Fruit fly (Drosophila melanogaster) whole organism, embryonic: ENCODE data around the gene CG32036.

Experiments
- Ada2b ChIP-seq: fragments of 200-800 bp; sonication (Bioruptor generic); IDR thresholded peaks from 2 replicates; pipeline ENCODE4 v1.3.6; 2022; ENCODE audit warnings: missing biosample characterization, missing genetic modification characterization
- Bdp1 ChIP-seq: fragments of 200-800 bp; sonication (Bioruptor generic); optimal IDR thresholded peaks from 3 replicates; lab custom pipeline; 2016; ENCODE audit warnings: missing biosample characterization, missing genetic modification characterization
- C15 ChIP-seq: fragments of 200-800 bp; sonication (Bioruptor generic); IDR thresholded peaks from 3 replicates; pipeline ENCODE4 v1.3.6; 2022; ENCODE audit warnings: missing biosample characterization, missing genetic modification characterization
- CG10321 ChIP-seq: fragments of 200-800 bp; sonication (Bioruptor generic); IDR thresholded peaks from 2 replicates; pipeline ENCODE4 v1.3.6; 2022; ENCODE audit warnings: missing biosample characterization, missing genetic modification characterization
- CG10366 ChIP-seq: fragments of 200-800 bp; sonication (Bioruptor generic); IDR thresholded peaks from 2 replicates; pipeline ENCODE4 v1.3.6; 2022; ENCODE audit warnings: missing biosample characterization, missing genetic modification characterization
- CG10431 ChIP-seq: fragments of 200-800 bp; sonication (Bioruptor generic); optimal IDR thresholded peaks from 3 replicates; lab custom pipeline; 2018; ENCODE audit warnings: missing biosample characterization, mild to moderate bottlenecking, missing genetic modification characterization
- CG10979 ChIP-seq: fragments of 200-800 bp; sonication (Bioruptor generic); optimal IDR thresholded peaks from 2 replicates; lab custom pipeline; 2018; ENCODE audit warnings: missing biosample characterization, mild to moderate bottlenecking, missing genetic modification characterization, moderate library complexity
- CG11560 ChIP-seq: fragments of 200-800 bp; sonication (Bioruptor generic); IDR thresholded peaks from 3 replicates; pipeline ENCODE4 v1.3.6; 2022; ENCODE audit warnings: missing biosample characterization, missing genetic modification characterization
- CG12219 ChIP-seq: fragments of 200-800 bp; sonication (Bioruptor generic); optimal IDR thresholded peaks from 3 replicates; lab custom pipeline; 2018; ENCODE audit warnings: missing biosample characterization, mild to moderate bottlenecking, missing genetic modification characterization
- CG14050 ChIP-seq: fragments of 200-800 bp; sonication (Bioruptor generic); IDR thresholded peaks from 3 replicates; pipeline ENCODE4 v1.3.6; 2022; ENCODE audit warnings: missing biosample characterization, missing genetic modification characterization
- CG14667 ChIP-seq: fragments of 200-800 bp; sonication (Bioruptor generic); IDR thresholded peaks from 2 replicates; pipeline ENCODE4 v1.3.6; 2022; ENCODE audit warnings: missing biosample characterization, missing genetic modification characterization
- CG14965 ChIP-seq: fragments of 200-800 bp; sonication (Bioruptor generic); optimal IDR thresholded peaks from 2 replicates; lab custom pipeline; 2016; ENCODE audit warnings: missing biosample characterization, missing genetic modification characterization, borderline replicate concordance
- CG16779 ChIP-seq: fragments of 200-800 bp; sonication (Bioruptor generic); IDR thresholded peaks from 2 replicates; pipeline ENCODE4 v1.3.6; 2022; ENCODE audit warnings: missing biosample characterization, missing genetic modification characterization
- CG17186 ChIP-seq: fragments of 200-800 bp; sonication (Bioruptor generic); optimal IDR thresholded peaks from 3 replicates; lab custom pipeline; 2017; ENCODE audit warnings: missing biosample characterization, missing genetic modification reagents, missing genetic modification characterization
- CG30403 ChIP-seq: fragments of 200-800 bp; sonication (Bioruptor generic); optimal IDR thresholded peaks from 3 replicates; lab custom pipeline; 2016; ENCODE audit warnings: missing biosample characterization, missing genetic modification characterization
- CG3995 ChIP-seq: fragments of 200-800 bp; sonication (Bioruptor generic); optimal IDR thresholded peaks from 3 replicates; lab custom pipeline; 2016; ENCODE audit warnings: missing biosample characterization, missing genetic modification characterization
- CG43689 ChIP-seq: fragments of 200-800 bp; sonication (Bioruptor generic); IDR thresholded peaks from 2 replicates; pipeline ENCODE4 v1.3.6; 2022; ENCODE audit warnings: missing biosample characterization, missing genetic modification characterization
- CG4854 ChIP-seq: fragments of 200-800 bp; sonication (Bioruptor generic); optimal IDR thresholded peaks from 2 replicates; lab custom pipeline; 2016; ENCODE audit warnings: missing biosample characterization, missing genetic modification characterization, inconsistent platforms
- CG6272 ChIP-seq: fragments of 200-800 bp; sonication (Bioruptor generic); IDR thresholded peaks from 2 replicates; pipeline ENCODE4 v1.3.6; 2022; ENCODE audit warnings: missing biosample characterization, missing genetic modification characterization
- CkIIα-i1 ChIP-seq: fragments of 200-800 bp; sonication (Bioruptor generic); IDR thresholded peaks from 2 replicates; pipeline ENCODE4 v1.3.6; 2022; ENCODE audit warnings: missing biosample characterization, missing genetic modification characterization
- Dip2 ChIP-seq: fragments of 200-800 bp; sonication (Bioruptor generic); IDR thresholded peaks from 2 replicates; pipeline ENCODE4 v1.3.6; 2022; ENCODE audit warnings: missing biosample characterization, missing genetic modification characterization
- Elba2 ChIP-seq: fragments of 200-800 bp; sonication (Bioruptor generic); optimal IDR thresholded peaks from 3 replicates; lab custom pipeline; 2016; ENCODE audit warnings: missing biosample characterization, missing genetic modification characterization
- HLH54F ChIP-seq: fragments of 200-800 bp; sonication (Bioruptor generic); optimal IDR thresholded peaks from 3 replicates; lab custom pipeline; 2016; ENCODE audit warnings: missing biosample characterization, missing genetic modification characterization
- Hand ChIP-seq: fragments of 200-800 bp; sonication (Bioruptor generic); optimal IDR thresholded peaks from 2 replicates; lab custom pipeline; 2017; ENCODE audit warnings: mild to moderate bottlenecking, missing biosample characterization, missing genetic modification reagents, missing genetic modification characterization
- Hey ChIP-seq: fragments of 200-800 bp; sonication (Bioruptor generic); optimal IDR thresholded peaks from 3 replicates; lab custom pipeline; 2018; ENCODE audit warnings: missing biosample characterization, mild to moderate bottlenecking, missing genetic modification characterization
- Neu2 ChIP-seq: fragments of 200-800 bp; sonication (Bioruptor generic); optimal IDR thresholded peaks from 3 replicates; lab custom pipeline; 2016; ENCODE audit warnings: missing biosample characterization, missing genetic modification characterization, borderline replicate concordance
- Nf-YC ChIP-seq: fragments of 200-800 bp; optimal IDR thresholded peaks from 3 replicates; lab custom pipeline; 2019; ENCODE audit warnings: missing biosample characterization, mild to moderate bottlenecking, missing genetic modification characterization, moderate library complexity
- Six4 ChIP-seq: fragments of 200-800 bp; sonication (Bioruptor generic); optimal IDR thresholded peaks from 2 replicates; lab custom pipeline; 2016; ENCODE audit warnings: missing biosample characterization, missing genetic modification characterization
- Sox100B ChIP-seq: fragments of 200-800 bp; sonication (Bioruptor generic); optimal IDR thresholded peaks from 3 replicates; lab custom pipeline; 2018; ENCODE audit warnings: missing biosample characterization, mild to moderate bottlenecking, missing genetic modification characterization
- Stat92E ChIP-seq, 3 experiments: fragments of >200 bp in 2 of 3; fragments of 200-800 bp in 1 of 3; sonication (Bioruptor generic) in 1 of 3; optimal IDR thresholded peaks; 2 replicates each; lab custom pipeline; 2017 to 2019; ENCODE audit warnings: missing biosample characterization in 3 of 3, missing genetic modification characterization in 3 of 3, mild to moderate bottlenecking in 1 of 3, moderate library complexity in 1 of 3
- Xrp1 ChIP-seq: fragments of 200-800 bp; sonication (Bioruptor generic); IDR thresholded peaks from 2 replicates; pipeline ENCODE4 v1.3.6; 2022; ENCODE audit warnings: missing biosample characterization, missing genetic modification characterization
- bab2 ChIP-seq: fragments of 200-800 bp; sonication (Bioruptor generic); optimal IDR thresholded peaks from 2 replicates; lab custom pipeline; 2016; ENCODE audit warnings: missing biosample characterization, missing genetic modification characterization
- chn ChIP-seq: fragments of 200-800 bp; sonication (Bioruptor generic); optimal IDR thresholded peaks from 2 replicates; lab custom pipeline; 2016; ENCODE audit warnings: missing biosample characterization, missing genetic modification characterization
- disco-r ChIP-seq: fragments of 200-800 bp; sonication (Bioruptor generic); optimal IDR thresholded peaks from 2 replicates; lab custom pipeline; 2016; ENCODE audit warnings: missing biosample characterization, missing genetic modification characterization
- dysf ChIP-seq: fragments of 200-800 bp; sonication (Bioruptor generic); IDR thresholded peaks from 3 replicates; pipeline ENCODE4 v1.3.6; 2022; ENCODE audit warnings: missing biosample characterization, missing genetic modification characterization
- fd96Cb ChIP-seq: fragments of 200-800 bp; sonication (Bioruptor generic); optimal IDR thresholded peaks from 2 replicates; lab custom pipeline; 2018; ENCODE audit warnings: missing biosample characterization, mild to moderate bottlenecking, missing genetic modification characterization, moderate library complexity
- gcm ChIP-seq: fragments of 200-800 bp; sonication (Bioruptor generic); optimal IDR thresholded peaks from 2 replicates; lab custom pipeline; 2019; ENCODE audit warnings: missing biosample characterization, mild to moderate bottlenecking, missing genetic modification characterization, moderate library complexity
- gcm2 ChIP-seq: fragments of 200-800 bp; sonication (Bioruptor generic); optimal IDR thresholded peaks from 2 replicates; lab custom pipeline; 2016; ENCODE audit warnings: missing biosample characterization, missing genetic modification characterization
- gsb ChIP-seq: fragments of 200-800 bp; sonication (Bioruptor generic); IDR thresholded peaks from 2 replicates; pipeline ENCODE4 v1.3.6; 2022; ENCODE audit warnings: missing biosample characterization, missing genetic modification characterization
- gsb-n ChIP-seq: fragments of 200-800 bp; sonication (Bioruptor generic); optimal IDR thresholded peaks from 3 replicates; lab custom pipeline; 2018; ENCODE audit warnings: missing biosample characterization, mild to moderate bottlenecking, missing genetic modification characterization
- h ChIP-seq: fragments of >200 bp; optimal IDR thresholded peaks from 2 replicates; lab custom pipeline; 2017
- insv ChIP-seq, 2 experiments: fragments of 200-800 bp; sonication (Bioruptor generic); optimal IDR thresholded peaks; 3 replicates each; lab custom pipeline; 2016 to 2018; ENCODE audit warnings: missing biosample characterization in 2 of 2, missing genetic modification characterization in 2 of 2
- kah ChIP-seq: fragments of 200-800 bp; sonication (Bioruptor generic); optimal IDR thresholded peaks from 2 replicates; lab custom pipeline; 2018; ENCODE audit warnings: missing biosample characterization, mild to moderate bottlenecking, missing genetic modification characterization
- kay ChIP-seq: fragments of 200-800 bp; sonication (Bioruptor generic); optimal IDR thresholded peaks from 2 replicates; lab custom pipeline; 2016; ENCODE audit warnings: missing biosample characterization, missing genetic modification characterization
- nom ChIP-seq: fragments of 200-800 bp; sonication (Bioruptor generic); optimal IDR thresholded peaks from 2 replicates; lab custom pipeline; 2017; ENCODE audit warnings: missing biosample characterization, missing genetic modification characterization, mild to moderate bottlenecking, moderate library complexity, missing genetic modification reagents
- pho ChIP-seq: fragments of 200-800 bp; sonication (Bioruptor generic); optimal IDR thresholded peaks from 2 replicates; lab custom pipeline; 2016; ENCODE audit warnings: missing biosample characterization, missing genetic modification characterization
- prd ChIP-seq, 3 experiments: fragments of >200 bp in 2 of 3; fragments of 200-800 bp in 1 of 3; sonication (Bioruptor generic) in 1 of 3; optimal IDR thresholded peaks in 2 of 3; IDR thresholded peaks in 1 of 3; 2 replicates in 2 of 3; 3 replicates in 1 of 3; pipeline versions ENCODE4 v1.3.6 to Lab custom; 2017 to 2022; ENCODE audit warnings: missing biosample characterization in 1 of 3, missing genetic modification characterization in 1 of 3
- sna ChIP-seq: fragments of 200-800 bp; sonication (Bioruptor generic); IDR thresholded peaks from 2 replicates; pipeline ENCODE4 v1.3.6; 2022; ENCODE audit warnings: missing biosample characterization, missing genetic modification characterization; ENCODE audit not compliant: partially characterized antibody
- unc-4 ChIP-seq: fragments of 200-800 bp; sonication (Bioruptor generic); IDR thresholded peaks from 2 replicates; pipeline ENCODE4 v1.3.6; 2022; ENCODE audit warnings: missing biosample characterization, missing genetic modification characterization; ENCODE audit not compliant: partially characterized antibody
- zen ChIP-seq: fragments of 200-800 bp; sonication (Bioruptor generic); optimal IDR thresholded peaks from 3 replicates; lab custom pipeline; 2018; ENCODE audit warnings: missing biosample characterization, mild to moderate bottlenecking, missing genetic modification characterization, moderate library complexity

CG32036 gene

dm6 chr3L:9451522-9452118 is 37.4 kb downstream of the CG32036 start, which contains the start of the genes CG3448 and ghi (continued):
- TF ChIP-seq Dip2 (no peak), CG30403 (peak; percentile 76), CG3995 (GFP tag; lab: Kevin White, UChicago) (peak; percentile 37), CG43689 (GFP tag; lab: Robert Waterston, UW) (no peak), Sox100B (GFP tag; lab: Kevin White, UChicago) (peak; percentile 65), Hand (GFP tag; lab: Kevin White, UChicago) (no peak), prd (optimal IDR thresholded peaks at IDR 0.05; lab: Kevin White, UChicago) (no peak), prd (GFP tag; IDR thresholded peaks at IDR 0.05; lab: Robert Waterston, UW) (peak; percentile 58; the same call in 2 of the 3 replicates), gcm2 (GFP tag; lab: Kevin White, UChicago) (no peak), nom (GFP tag; lab: Kevin White, UChicago) (peak; percentile 46), insv (GFP tag; optimal IDR thresholded peaks at IDR 0.05; lab: Kevin White, UChicago) (peak in 1 of 2 experiments; percentile 28), Stat92E (GFP tag; optimal IDR thresholded peaks at IDR 0.05; lab: Kevin White, UChicago) (peak in 1 of 3 experiments; percentile 39), CG16779 (GFP tag; lab: Robert Waterston, UW) (no peak), CG14965 (GFP tag; lab: Kevin White, UChicago) (no peak), sna (peak; percentile 90), Nf-YC (tag; lab: Kevin White, UChicago) (peak; percentile 77), disco-r (GFP tag; lab: Kevin White, UChicago) (no peak), CG10431 (GFP tag; lab: Kevin White, UChicago) (no peak), fd96Cb (peak; percentile 32), h (lab: Kevin White, UChicago) (no peak), CG17186 (GFP tag; lab: Kevin White, UChicago) (peak; percentile 22), Neu2 (no peak), gsb-n (peak; percentile 24), CG14667 (GFP tag; lab: Robert Waterston, UW) (no peak), CG4854 (GFP tag; lab: Kevin White, UChicago) (peak; percentile 0), dysf (GFP tag; lab: Robert Waterston, UW) (peak; percentile 65; the same call in 2 of the 3 replicates), CG12219 (GFP tag; lab: Kevin White, UChicago) (no peak), bab2 (GFP tag; lab: Kevin White, UChicago) (peak; percentile 8), Bdp1 (GFP tag; lab: Kevin White, UChicago) (no peak), CG10366 (GFP tag; lab: Robert Waterston, UW) (no peak), gsb (no peak), CG10979 (peak; percentile 39), CG14050 (GFP tag; lab: Robert Waterston, UW) (no peak), zen (tag; lab: Kevin White, UChicago) (peak; percentile 73), unc-4 (peak; percentile 70), pho (GFP tag; lab: Kevin White, UChicago) (peak; percentile 28), CkIIα-i1 (GFP tag; lab: Robert Waterston, UW) (no peak), Elba2 (GFP tag; lab: Kevin White, UChicago) (peak; percentile 17), Six4 (peak; percentile 24), Hey (tag; lab: Kevin White, UChicago) (no peak), CG11560 (tag; lab: Robert Waterston, UW) (no peak), C15 (GFP tag; lab: Robert Waterston, UW) (no peak), kah (GFP tag; lab: Kevin White, UChicago) (peak; percentile 32), kay (GFP tag; lab: Kevin White, UChicago) (peak; percentile 57), gcm (GFP tag; lab: Kevin White, UChicago) (peak; percentile 62), CG10321 (GFP tag; lab: Robert Waterston, UW) (no peak), chn (GFP tag; lab: Kevin White, UChicago) (peak; percentile 24), HLH54F (GFP tag; lab: Kevin White, UChicago) (no peak), Xrp1 (GFP tag; lab: Robert Waterston, UW) (peak; percentile 76), Ada2b (peak; percentile 54; the same call in 1 of the 2 replicates), CG6272 (GFP tag; lab: Robert Waterston, UW) (peak; percentile 60; the same call in 1 of the 2 replicates)
